Fruit fly (Drosophila melanogaster): Measurements from ENCODE around the gene CG13461.

dm6 chr3L:15007271-15007948, 44.9 kb downstream of the CG13461 start:
- no peak for TF ChIP-seq ttk (optimal IDR thresholded peaks at IDR 0.05)
- no peak for TF ChIP-seq Sin3A (optimal IDR thresholded peaks at IDR 0.05)
- TF ChIP-seq insv (optimal IDR thresholded peaks at IDR 0.05): no peak
